Worm (Caenorhabditis elegans): ENCODE results near the gene D1044.1.

DNA sequence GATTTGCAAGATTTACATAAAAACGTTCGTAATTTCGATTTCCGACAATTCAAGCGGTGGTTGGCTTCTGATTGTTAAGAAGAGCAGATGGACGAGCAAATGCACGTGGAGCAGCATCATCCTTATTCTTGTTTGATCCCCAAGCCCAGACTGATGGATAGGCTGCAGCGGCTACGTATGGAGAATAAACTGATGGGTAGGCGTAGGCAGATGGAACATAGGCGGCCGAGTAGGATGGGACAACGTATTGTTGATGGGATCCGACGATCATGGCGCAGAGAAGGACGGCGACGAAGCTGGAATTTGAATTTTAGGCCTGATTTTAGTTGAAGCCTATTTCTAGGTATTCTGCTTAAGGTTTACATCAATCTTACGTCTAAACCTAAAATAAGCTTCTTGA, 24.2 kb downstream of the D1044.1 start:
- TF ChIP-seq nfyb-1 (GFP tag; IDR thresholded peaks at IDR 0.05) = no peak
- no peak for TF ChIP-seq somi-1 (GFP tag; optimal IDR thresholded peaks at IDR 0.05)
- no peak for TF ChIP-seq lir-1 (GFP tag; conservative IDR thresholded peaks at IDR 0.05)

All from whole organism, young adult.